Worm (Caenorhabditis elegans): Measurements from ENCODE around the gene str-102.

- TF ChIP-seq nhr-77 (tag; optimal IDR thresholded peaks at IDR 0.05): no peak
- no peak for TF ChIP-seq duxl-1 (tag; optimal IDR thresholded peaks at IDR 0.05; ENCODE audit: poor library complexity)
Measured at ce11 chrV:15431322-15432052, 46.7 kb downstream of the str-102 start.

All from whole organism, L4 larva.